Worm (Caenorhabditis elegans) whole organism, mixed stage, embryonic: ENCODE results near the gene ins-13.

Experiments used
- bed-3 ChIP-seq: fragments of 200-800 bp; sonication (Bioruptor generic); optimal IDR thresholded peaks from 3 replicates; lab custom pipeline; 2018; ENCODE audit warnings: mild to moderate bottlenecking, missing genetic modification characterization, moderate library complexity, missing compliant biosample characterization
- elt-3 ChIP-seq: fragments of 150-350 bp; optimal IDR thresholded peaks from 2 replicates; lab custom pipeline; 2014; ENCODE audit warnings: missing biosample characterization, missing genetic modification characterization

- no peak for TF ChIP-seq elt-3 (tag; lab: Kevin White, UChicago)
- TF ChIP-seq bed-3 (GFP tag; lab: Kevin White, UChicago) = no peak
Observed at ce11 chrII:5555522-5555921, 10.9 kb upstream of the ins-13 start.
